Fruit fly (Drosophila melanogaster) whole organism, embryonic: ENCODE measurements around the gene mmy.

Experiments
- Abd-B ChIP-seq: fragments of 200-800 bp; sonication (Bioruptor generic); optimal IDR thresholded peaks from 2 replicates; lab custom pipeline; 2018; ENCODE audit warnings: missing biosample characterization, mild to moderate bottlenecking, missing genetic modification characterization, moderate library complexity
- BtbVII ChIP-seq: fragments of 200-800 bp; sonication (Bioruptor generic); optimal IDR thresholded peaks from 3 replicates; lab custom pipeline; 2017; ENCODE audit warnings: missing biosample characterization, mild to moderate bottlenecking, missing genetic modification characterization
- CG11085 ChIP-seq: fragments of 200-800 bp; sonication (Bioruptor generic); IDR thresholded peaks from 2 replicates; pipeline ENCODE4 v1.3.6; 2022; ENCODE audit warnings: missing biosample characterization, missing genetic modification characterization
- CG11695 ChIP-seq: fragments of 200-800 bp; sonication (Bioruptor generic); IDR thresholded peaks from 3 replicates; pipeline ENCODE4 v1.3.6; 2022; ENCODE audit warnings: missing biosample characterization, missing genetic modification characterization
- CG11723 ChIP-seq: fragments of 200-800 bp; sonication (Bioruptor generic); optimal IDR thresholded peaks from 2 replicates; lab custom pipeline; 2017; ENCODE audit warnings: missing biosample characterization, mild to moderate bottlenecking, missing genetic modification characterization
- CG12299 ChIP-seq: fragments of 200-800 bp; sonication (Bioruptor generic); optimal IDR thresholded peaks from 2 replicates; lab custom pipeline; 2018; ENCODE audit warnings: missing biosample characterization, mild to moderate bottlenecking, missing genetic modification characterization
- CG14050 ChIP-seq: fragments of 200-800 bp; sonication (Bioruptor generic); IDR thresholded peaks from 3 replicates; pipeline ENCODE4 v1.3.6; 2022; ENCODE audit warnings: missing biosample characterization, missing genetic modification characterization
- CG15479 ChIP-seq: fragments of 200-800 bp; sonication (Bioruptor generic); optimal IDR thresholded peaks from 3 replicates; lab custom pipeline; 2019; ENCODE audit warnings: missing biosample characterization, mild to moderate bottlenecking, missing genetic modification characterization, moderate library complexity
- CG15601 ChIP-seq: fragments of 200-800 bp; sonication (Bioruptor generic); optimal IDR thresholded peaks from 3 replicates; lab custom pipeline; 2019; ENCODE audit warnings: missing biosample characterization, mild to moderate bottlenecking, missing genetic modification characterization, moderate library complexity
- CG1603 ChIP-seq: fragments of 200-800 bp; sonication (Bioruptor generic); optimal IDR thresholded peaks from 2 replicates; lab custom pipeline; 2019; ENCODE audit warnings: missing biosample characterization, mild to moderate bottlenecking, missing genetic modification characterization, moderate library complexity
- CG1647 ChIP-seq: fragments of 200-800 bp; sonication (Bioruptor generic); optimal IDR thresholded peaks from 3 replicates; lab custom pipeline; 2016; ENCODE audit warnings: missing biosample characterization, missing genetic modification characterization
- CG17359 ChIP-seq: fragments of 200-800 bp; sonication (Bioruptor generic); optimal IDR thresholded peaks from 3 replicates; lab custom pipeline; 2018; ENCODE audit warnings: missing biosample characterization, mild to moderate bottlenecking, missing genetic modification characterization, moderate library complexity
- CG18619 ChIP-seq: fragments of 200-800 bp; sonication (Bioruptor generic); optimal IDR thresholded peaks from 3 replicates; lab custom pipeline; 2017; ENCODE audit warnings: missing biosample characterization, mild to moderate bottlenecking, missing genetic modification characterization
- CG2678 ChIP-seq: fragments of 200-800 bp; sonication (Bioruptor generic); optimal IDR thresholded peaks from 3 replicates; lab custom pipeline; 2019; ENCODE audit warnings: missing biosample characterization, mild to moderate bottlenecking, missing genetic modification characterization, moderate library complexity
- CG30020 ChIP-seq: fragments of 200-800 bp; optimal IDR thresholded peaks from 2 replicates; lab custom pipeline; 2019; ENCODE audit warnings: missing biosample characterization, mild to moderate bottlenecking, missing genetic modification characterization, moderate library complexity
- CG30431 ChIP-seq: fragments of 200-800 bp; sonication (Bioruptor generic); optimal IDR thresholded peaks from 2 replicates; lab custom pipeline; 2017; ENCODE audit warnings: missing biosample characterization, missing genetic modification characterization
- CG7271 ChIP-seq: fragments of 200-800 bp; sonication (Bioruptor generic); optimal IDR thresholded peaks from 2 replicates; lab custom pipeline; 2018; ENCODE audit warnings: missing biosample characterization, mild to moderate bottlenecking, missing genetic modification characterization, moderate library complexity
- CG7745 ChIP-seq: fragments of 200-800 bp; sonication (Bioruptor generic); optimal IDR thresholded peaks from 2 replicates; lab custom pipeline; 2018; ENCODE audit warnings: missing biosample characterization, mild to moderate bottlenecking, missing genetic modification characterization, moderate library complexity
- CG8924 ChIP-seq: fragments of 200-800 bp; optimal IDR thresholded peaks from 3 replicates; lab custom pipeline; 2019; ENCODE audit warnings: missing biosample characterization, mild to moderate bottlenecking, missing genetic modification characterization, moderate library complexity
- CoRest ChIP-seq: fragments of 200-800 bp; sonication (Bioruptor generic); optimal IDR thresholded peaks from 3 replicates; lab custom pipeline; 2018; ENCODE audit warnings: missing biosample characterization, mild to moderate bottlenecking, missing genetic modification characterization, moderate library complexity
- D19A ChIP-seq: fragments of 200-800 bp; optimal IDR thresholded peaks from 3 replicates; lab custom pipeline; 2019; ENCODE audit warnings: missing biosample characterization, mild to moderate bottlenecking, missing genetic modification characterization, moderate library complexity
- Dip2 ChIP-seq: fragments of 200-800 bp; sonication (Bioruptor generic); IDR thresholded peaks from 2 replicates; pipeline ENCODE4 v1.3.6; 2022; ENCODE audit warnings: missing biosample characterization, missing genetic modification characterization
- Hmr ChIP-seq: fragments of 200-800 bp; sonication (Bioruptor generic); optimal IDR thresholded peaks from 3 replicates; lab custom pipeline; 2017; ENCODE audit warnings: mild to moderate bottlenecking, missing biosample characterization, missing genetic modification reagents, missing genetic modification characterization
- Nf-YC ChIP-seq: fragments of 200-800 bp; optimal IDR thresholded peaks from 3 replicates; lab custom pipeline; 2019; ENCODE audit warnings: missing biosample characterization, mild to moderate bottlenecking, missing genetic modification characterization, moderate library complexity
- Ravus ChIP-seq: fragments of 200-800 bp; sonication (Bioruptor generic); IDR thresholded peaks from 2 replicates; pipeline ENCODE4 v1.3.6; 2022; ENCODE audit warnings: missing biosample characterization, missing genetic modification characterization
- Rfx ChIP-seq: fragments of 200-800 bp; sonication (Bioruptor generic); IDR thresholded peaks from 2 replicates; pipeline ENCODE4 v1.3.6; 2022; ENCODE audit warnings: missing biosample characterization, missing genetic modification characterization
- Taf1 ChIP-seq: fragments of 200-800 bp; sonication (Bioruptor generic); IDR thresholded peaks from 2 replicates; pipeline ENCODE4 v1.3.6; 2022; ENCODE audit warnings: missing biosample characterization, missing genetic modification characterization
- amos ChIP-seq: fragments of 200-800 bp; sonication (Bioruptor generic); IDR thresholded peaks from 2 replicates; pipeline ENCODE4 v1.3.6; 2022; ENCODE audit warnings: missing biosample characterization, missing genetic modification characterization; ENCODE audit not compliant: partially characterized antibody
- bbx ChIP-seq: fragments of 200-800 bp; sonication (Bioruptor generic); IDR thresholded peaks from 2 replicates; pipeline ENCODE4 v1.3.6; 2022; ENCODE audit warnings: missing biosample characterization, missing genetic modification characterization; ENCODE audit not compliant: partially characterized antibody
- br ChIP-seq: fragments of >200 bp; optimal IDR thresholded peaks from 2 replicates; lab custom pipeline; 2017
- chinmo ChIP-seq: fragments of 200-800 bp; sonication (Bioruptor generic); IDR thresholded peaks from 4 replicates; pipeline ENCODE4 v1.3.6; 2022; ENCODE audit warnings: missing biosample characterization, missing genetic modification characterization; ENCODE audit not compliant: partially characterized antibody
- chn ChIP-seq: fragments of 200-800 bp; sonication (Bioruptor generic); optimal IDR thresholded peaks from 2 replicates; lab custom pipeline; 2016; ENCODE audit warnings: missing biosample characterization, missing genetic modification characterization
- ci ChIP-seq: fragments of 200-800 bp; sonication (Bioruptor generic); IDR thresholded peaks from 3 replicates; pipeline ENCODE4 v1.3.6; 2022; ENCODE audit warnings: missing biosample characterization, missing genetic modification characterization
- crc ChIP-seq: fragments of 200-800 bp; sonication (Bioruptor generic); optimal IDR thresholded peaks from 2 replicates; lab custom pipeline; 2016; ENCODE audit warnings: missing biosample characterization, missing genetic modification characterization
- cwo ChIP-seq: fragments of 200-800 bp; sonication (Bioruptor generic); optimal IDR thresholded peaks from 3 replicates; lab custom pipeline; 2017; ENCODE audit warnings: missing biosample characterization, missing genetic modification characterization, mild to moderate bottlenecking, moderate library complexity, missing genetic modification reagents
- emc ChIP-seq: fragments of 200-800 bp; sonication (Bioruptor generic); optimal IDR thresholded peaks from 2 replicates; lab custom pipeline; 2016; ENCODE audit warnings: missing biosample characterization, missing genetic modification characterization
- fd64A ChIP-seq: fragments of 200-800 bp; sonication (Bioruptor generic); optimal IDR thresholded peaks from 3 replicates; lab custom pipeline; 2018; ENCODE audit warnings: missing biosample characterization, mild to moderate bottlenecking, missing genetic modification characterization
- ftz-f1 ChIP-seq: fragments of 200-800 bp; sonication (Bioruptor generic); optimal IDR thresholded peaks from 2 replicates; lab custom pipeline; 2016; ENCODE audit warnings: missing biosample characterization, missing genetic modification characterization
- insv ChIP-seq, 2 experiments: fragments of 200-800 bp; sonication (Bioruptor generic); optimal IDR thresholded peaks; 3 replicates each; lab custom pipeline; 2016 to 2018; ENCODE audit warnings: missing biosample characterization in 2 of 2, missing genetic modification characterization in 2 of 2
- kni ChIP-seq: fragments of 200-800 bp; sonication (Bioruptor generic); optimal IDR thresholded peaks from 3 replicates; lab custom pipeline; 2017; ENCODE audit warnings: mild to moderate bottlenecking, missing biosample characterization, missing genetic modification reagents, missing genetic modification characterization
- mirr ChIP-seq: fragments of 200-800 bp; sonication (Bioruptor generic); optimal IDR thresholded peaks from 3 replicates; lab custom pipeline; 2018; ENCODE audit warnings: missing biosample characterization, mild to moderate bottlenecking, missing genetic modification characterization
- nerfin-1 ChIP-seq: fragments of 200-800 bp; sonication (Bioruptor generic); optimal IDR thresholded peaks from 3 replicates; lab custom pipeline; 2019; ENCODE audit warnings: missing biosample characterization, mild to moderate bottlenecking, missing genetic modification characterization, moderate library complexity
- onecut ChIP-seq: fragments of 200-800 bp; sonication (Bioruptor generic); IDR thresholded peaks from 2 replicates; pipeline ENCODE4 v1.3.6; 2022; ENCODE audit warnings: missing biosample characterization, missing genetic modification characterization
- pnt ChIP-seq: fragments of 200-800 bp; sonication (Bioruptor generic); optimal IDR thresholded peaks from 3 replicates; lab custom pipeline; 2016; ENCODE audit warnings: missing biosample characterization, missing genetic modification characterization
- pros ChIP-seq: fragments of 200-800 bp; sonication (Bioruptor generic); optimal IDR thresholded peaks from 3 replicates; lab custom pipeline; 2019; ENCODE audit warnings: missing biosample characterization, mild to moderate bottlenecking, missing genetic modification characterization, moderate library complexity
- so ChIP-seq: fragments of 200-800 bp; sonication (Bioruptor generic); IDR thresholded peaks from 3 replicates; pipeline ENCODE4 v1.3.6; 2022; ENCODE audit warnings: missing biosample characterization, missing genetic modification characterization
- tin ChIP-seq: fragments of 200-800 bp; sonication (Bioruptor generic); optimal IDR thresholded peaks from 3 replicates; lab custom pipeline; 2016; ENCODE audit warnings: missing biosample characterization, missing genetic modification characterization
- tio ChIP-seq: fragments of 200-800 bp; sonication (Bioruptor generic); optimal IDR thresholded peaks from 2 replicates; lab custom pipeline; 2017; ENCODE audit warnings: missing biosample characterization, missing genetic modification characterization, inconsistent platforms

Gene mmy

DNA sequence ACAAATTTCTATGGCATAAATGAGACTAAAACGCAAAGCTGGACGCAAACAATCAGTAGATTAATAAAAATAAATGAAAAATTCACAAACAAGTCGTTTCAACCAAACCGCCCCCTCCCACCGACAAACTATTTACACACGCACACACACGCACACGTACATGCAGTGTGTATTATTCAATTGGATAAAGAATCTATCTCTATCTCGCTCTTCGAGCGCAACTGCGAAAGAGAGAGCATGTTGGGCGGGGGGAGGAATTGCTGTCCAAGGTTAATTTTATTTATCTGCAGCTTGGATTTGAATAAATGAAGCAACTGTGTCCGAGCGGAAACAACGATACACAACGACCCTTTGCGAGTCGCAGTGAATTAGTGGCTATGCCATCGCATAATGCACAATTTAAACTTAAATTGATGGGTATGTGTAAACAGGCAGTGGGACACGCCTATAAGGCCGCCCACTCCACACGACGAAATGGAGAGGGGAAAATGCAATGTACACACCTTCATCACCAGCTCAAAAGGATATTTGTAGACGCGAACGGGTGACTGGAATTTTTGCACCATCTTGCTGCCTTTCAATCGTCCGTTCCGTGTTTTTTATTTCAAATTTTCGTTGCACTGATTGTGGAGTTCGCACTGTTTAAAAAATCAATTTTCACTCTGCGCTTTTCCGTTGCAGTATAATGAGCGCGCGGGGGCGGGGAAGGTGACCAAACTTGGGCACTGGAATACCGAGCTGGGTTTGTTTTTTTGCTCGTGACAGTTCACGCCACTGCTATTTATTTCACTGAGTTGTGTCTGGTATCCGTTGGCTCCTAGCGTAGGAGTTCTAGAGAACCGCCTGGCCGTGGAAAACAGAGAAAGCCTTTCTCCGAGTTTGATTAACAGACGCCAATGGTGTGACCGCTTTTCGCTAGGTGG lies 18.4 kb downstream of the mmy start, which contains the start of gene retm (continued):
- peak; percentile 28 for TF ChIP-seq kni (GFP tag; lab: Kevin White, UChicago)
- no peak for TF ChIP-seq Abd-B (GFP tag; lab: Kevin White, UChicago)
- peak; percentile 45; the same call in 1 of the 3 replicates for TF ChIP-seq ci (GFP tag; lab: Robert Waterston, UW)
- no peak for TF ChIP-seq Dip2 (GFP tag; lab: Robert Waterston, UW)
- TF ChIP-seq BtbVII (GFP tag; lab: Kevin White, UChicago), result no peak
- peak; percentile 68 for TF ChIP-seq CG8924 (tag; lab: Kevin White, UChicago)
- no peak for TF ChIP-seq Hmr (GFP tag; lab: Kevin White, UChicago)
- no peak for TF ChIP-seq Ravus
- TF ChIP-seq CG7745 (tag; lab: Kevin White, UChicago), result peak; percentile 57
- TF ChIP-seq chinmo, result peak; percentile 96
- no peak for TF ChIP-seq br (lab: Kevin White, UChicago)
- peak; percentile 10 for TF ChIP-seq CG1603 (tag; lab: Kevin White, UChicago)
- TF ChIP-seq CG7271 (tag; lab: Kevin White, UChicago), result peak; percentile 20
- peak; percentile 53 for TF ChIP-seq mirr (GFP tag; lab: Kevin White, UChicago)
- peak; percentile 14 for TF ChIP-seq D19A (tag; lab: Kevin White, UChicago)
- no peak for TF ChIP-seq Taf1 (GFP tag; lab: Robert Waterston, UW)
- TF ChIP-seq insv (GFP tag; optimal IDR thresholded peaks at IDR 0.05; lab: Kevin White, UChicago), result peak in 1 of 2 experiments; percentile 24
- no peak for TF ChIP-seq pnt (GFP tag; lab: Kevin White, UChicago)
- peak; percentile 50 for TF ChIP-seq CG30020 (tag; lab: Kevin White, UChicago)
- TF ChIP-seq CG18619 (GFP tag; lab: Kevin White, UChicago), result no peak
- peak; percentile 70 for TF ChIP-seq chn (GFP tag; lab: Kevin White, UChicago)
- no peak for TF ChIP-seq CG1647 (GFP tag; lab: Kevin White, UChicago)
- peak; percentile 88 for TF ChIP-seq Nf-YC (tag; lab: Kevin White, UChicago)
- TF ChIP-seq crc (GFP tag; lab: Kevin White, UChicago), result no peak
- TF ChIP-seq pros (GFP tag; lab: Kevin White, UChicago), result peak; percentile 58
- peak; percentile 39; the same call in 1 of the 2 replicates for TF ChIP-seq bbx (GFP tag; lab: Robert Waterston, UW)
- TF ChIP-seq CG11695 (GFP tag; lab: Robert Waterston, UW), result 0 out of 3 replicates have a peak, but pooled peaks have one; percentile 13
- peak; percentile 31 for TF ChIP-seq onecut (GFP tag; lab: Robert Waterston, UW)
- TF ChIP-seq so (GFP tag; lab: Robert Waterston, UW), result no peak
- TF ChIP-seq CG2678 (tag; lab: Kevin White, UChicago), result peak; percentile 19
- no peak for TF ChIP-seq tin
- no peak for TF ChIP-seq CoRest (tag; lab: Kevin White, UChicago)
- no peak for TF ChIP-seq CG17359 (tag; lab: Kevin White, UChicago)
- TF ChIP-seq CG15479 (GFP tag; lab: Kevin White, UChicago), result peak; percentile 91
- TF ChIP-seq tio, result no peak
- TF ChIP-seq emc (GFP tag; lab: Kevin White, UChicago), result no peak
- no peak for TF ChIP-seq CG30431
- TF ChIP-seq CG15601 (tag; lab: Kevin White, UChicago), result peak; percentile 91
- TF ChIP-seq nerfin-1, result peak; percentile 48
- no peak for TF ChIP-seq cwo
- peak; percentile 42 for TF ChIP-seq CG12299 (tag; lab: Kevin White, UChicago)
- TF ChIP-seq CG14050, result no peak
- peak; percentile 23; the same call in 1 of the 2 replicates for TF ChIP-seq Rfx (GFP tag; lab: Robert Waterston, UW)
- no peak for TF ChIP-seq CG11723 (GFP tag; lab: Kevin White, UChicago)
- TF ChIP-seq ftz-f1 (GFP tag; lab: Kevin White, UChicago), result peak; percentile 92
- no peak; the same call in 1 of the 2 replicates for TF ChIP-seq amos (GFP tag; lab: Robert Waterston, UW)
- TF ChIP-seq CG11085, result no peak
- TF ChIP-seq fd64A (GFP tag; lab: Kevin White, UChicago), result peak; percentile 19
